Fruit fly (Drosophila melanogaster): Measurements from ENCODE around the gene ninaA.

The ninaA gene

DNA sequence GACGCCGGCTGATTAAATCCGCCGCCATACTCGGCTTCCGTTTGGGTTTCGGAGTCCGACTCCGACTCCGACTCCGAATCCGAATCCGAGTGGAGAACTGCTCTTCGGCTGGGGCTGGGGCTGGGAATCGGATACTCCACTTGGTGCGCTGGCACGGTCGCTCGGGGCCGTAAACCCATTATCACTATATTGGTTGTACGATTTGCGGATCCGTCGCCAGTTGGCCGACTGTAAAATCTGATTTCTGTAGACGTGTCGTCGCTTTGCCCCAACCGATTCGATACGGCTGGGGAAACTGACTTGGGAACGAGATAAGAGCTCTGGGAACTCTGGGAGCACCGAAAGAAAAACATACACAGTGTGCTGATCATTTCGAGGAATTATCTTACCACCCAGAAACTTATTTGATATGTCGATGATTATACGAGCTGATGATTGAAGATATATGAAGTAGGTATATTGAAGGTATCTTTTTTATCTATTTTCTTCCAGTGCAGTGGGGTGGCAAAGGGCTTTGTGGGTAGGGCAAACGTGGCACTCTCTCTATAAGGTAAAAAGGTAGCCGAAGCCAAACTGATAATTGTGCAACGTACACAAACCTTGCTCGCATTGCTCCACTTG lies 19.1 kb upstream of the ninaA start:
- TF ChIP-seq psq (optimal IDR thresholded peaks at IDR 0.05) (no peak), EcR (GFP tag; optimal IDR thresholded peaks at IDR 0.05) (no peak), pan (optimal IDR thresholded peaks at IDR 0.05) (no peak), Dll (optimal IDR thresholded peaks at IDR 0.05) (no peak), CG8478 (optimal IDR thresholded peaks at IDR 0.05) (no peak), usp (GFP tag; optimal IDR thresholded peaks at IDR 0.05) (no peak)

dm6 chr2L:859897-860296 lies 17.2 kb upstream of the ninaA start, which contains the start of gene CG13950:
CG13950 (plus strand) TSS chr2L:860197.
- TF ChIP-seq Dll (optimal IDR thresholded peaks at IDR 0.05) (no peak), psq (optimal IDR thresholded peaks at IDR 0.05) (no peak), CG8478 (optimal IDR thresholded peaks at IDR 0.05) (no peak), usp (GFP tag; optimal IDR thresholded peaks at IDR 0.05) (no peak), EcR (GFP tag; optimal IDR thresholded peaks at IDR 0.05) (no peak), pan (optimal IDR thresholded peaks at IDR 0.05) (no peak)

- TF ChIP-seq psq (optimal IDR thresholded peaks at IDR 0.05) (no peak), CG8478 (optimal IDR thresholded peaks at IDR 0.05) (no peak), pan (optimal IDR thresholded peaks at IDR 0.05) (no peak), usp (GFP tag; optimal IDR thresholded peaks at IDR 0.05) (no peak), EcR (GFP tag; optimal IDR thresholded peaks at IDR 0.05) (no peak), Dll (optimal IDR thresholded peaks at IDR 0.05) (no peak)
These were observed 11.3 kb upstream of the ninaA start for dm6 chr2L:865851-866250.

- TF ChIP-seq Dll (optimal IDR thresholded peaks at IDR 0.05) (no peak), EcR (GFP tag; optimal IDR thresholded peaks at IDR 0.05) (no peak), pan (optimal IDR thresholded peaks at IDR 0.05) (no peak), psq (optimal IDR thresholded peaks at IDR 0.05) (no peak), CG8478 (optimal IDR thresholded peaks at IDR 0.05) (no peak), usp (GFP tag; optimal IDR thresholded peaks at IDR 0.05) (no peak)
These were observed 10.0 kb upstream of the ninaA start for dm6 chr2L:866950-867744.

dm6 chr2L:867899-868605 lies 9.1 kb upstream of the ninaA start, which contains the start of gene aru:
aru (minus strand) TSS chr2L:868354.
- TF ChIP-seq CG8478 (optimal IDR thresholded peaks at IDR 0.05) = peak; percentile 25
- no peak for TF ChIP-seq Dll (optimal IDR thresholded peaks at IDR 0.05)

DNA sequence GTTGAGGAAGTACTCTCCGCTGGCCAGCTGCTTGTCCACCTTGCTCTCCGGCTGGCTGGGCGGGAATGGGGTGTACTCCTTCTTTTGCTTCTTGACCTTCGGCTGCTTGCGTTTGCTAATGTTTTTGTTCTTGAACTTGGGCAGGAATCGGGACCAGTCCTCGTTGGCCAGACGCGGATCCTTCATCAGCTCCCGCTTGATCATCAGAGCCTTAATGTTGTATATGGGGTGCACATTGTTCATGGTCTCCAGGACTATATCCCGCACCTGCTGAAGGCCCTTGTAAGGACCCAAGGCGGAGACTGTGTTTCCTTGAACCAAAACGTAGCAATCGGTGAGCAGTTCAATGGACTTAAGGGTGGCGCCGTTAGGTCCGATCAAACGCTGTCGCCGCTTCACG lies 8.1 kb upstream of the ninaA start:
- no peak for TF ChIP-seq CG8478 (optimal IDR thresholded peaks at IDR 0.05)
- no peak for TF ChIP-seq usp (GFP tag; optimal IDR thresholded peaks at IDR 0.05)
- TF ChIP-seq EcR (GFP tag; optimal IDR thresholded peaks at IDR 0.05) = no peak
- no peak for TF ChIP-seq psq (optimal IDR thresholded peaks at IDR 0.05)

- TF ChIP-seq pan (optimal IDR thresholded peaks at IDR 0.05) (peak; percentile 15), EcR (GFP tag; optimal IDR thresholded peaks at IDR 0.05) (no peak), usp (GFP tag; optimal IDR thresholded peaks at IDR 0.05) (no peak), Dll (optimal IDR thresholded peaks at IDR 0.05) (no peak), psq (optimal IDR thresholded peaks at IDR 0.05) (no peak), CG8478 (optimal IDR thresholded peaks at IDR 0.05) (no peak)
These were observed 7.5 kb upstream of the ninaA start, which contains the start of gene dbe for dm6 chr2L:869497-870040. dbe (minus strand) TSS chr2L:869857.

dm6 chr2L:870285-870684 lies 6.8 kb upstream of the ninaA start, which contains the start of gene PNUTS:
PNUTS (plus strand) TSS chr2L:870465.
- no peak for TF ChIP-seq CG8478 (optimal IDR thresholded peaks at IDR 0.05)
- TF ChIP-seq usp (GFP tag; optimal IDR thresholded peaks at IDR 0.05) = no peak
- TF ChIP-seq pan (optimal IDR thresholded peaks at IDR 0.05) = no peak
- no peak for TF ChIP-seq Dll (optimal IDR thresholded peaks at IDR 0.05)
- TF ChIP-seq EcR (GFP tag; optimal IDR thresholded peaks at IDR 0.05) = no peak
- TF ChIP-seq psq (optimal IDR thresholded peaks at IDR 0.05) = no peak

DNA sequence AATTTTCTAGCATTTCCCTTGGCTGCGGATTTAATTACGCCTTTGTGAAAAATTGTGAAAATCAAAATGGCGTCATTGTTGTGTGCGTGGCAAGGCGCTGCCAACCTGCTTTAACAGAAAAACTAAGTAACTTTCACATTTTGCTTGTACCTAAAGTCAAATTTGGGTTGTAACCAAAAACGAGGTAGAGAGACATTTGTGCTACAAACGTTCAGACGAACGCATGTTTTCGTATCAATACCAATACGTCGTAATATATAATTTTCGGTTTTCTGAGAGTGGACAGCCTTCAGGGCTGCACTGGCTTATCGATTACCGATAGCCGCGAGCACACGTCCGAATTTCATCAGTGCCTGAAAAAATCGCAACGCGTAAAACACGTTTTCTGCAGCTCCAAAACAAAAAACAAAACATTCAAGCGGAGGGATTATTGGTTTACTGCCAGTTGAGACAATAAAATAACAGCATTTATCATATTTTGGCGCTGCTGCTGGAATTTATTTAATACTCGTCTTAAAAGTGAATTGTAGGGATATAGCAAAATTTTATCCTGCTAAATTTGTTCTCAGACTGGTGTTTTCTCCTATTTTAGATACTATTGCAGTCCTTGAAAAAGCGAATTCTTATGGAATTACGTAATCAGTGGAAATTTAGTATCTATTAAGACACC lies 6.2 kb upstream of the ninaA start:
- TF ChIP-seq psq (optimal IDR thresholded peaks at IDR 0.05) = no peak
- TF ChIP-seq pan (optimal IDR thresholded peaks at IDR 0.05) = no peak
- TF ChIP-seq usp (GFP tag; optimal IDR thresholded peaks at IDR 0.05) = no peak
- no peak for TF ChIP-seq CG8478 (optimal IDR thresholded peaks at IDR 0.05)
- no peak for TF ChIP-seq EcR (GFP tag; optimal IDR thresholded peaks at IDR 0.05)

DNA sequence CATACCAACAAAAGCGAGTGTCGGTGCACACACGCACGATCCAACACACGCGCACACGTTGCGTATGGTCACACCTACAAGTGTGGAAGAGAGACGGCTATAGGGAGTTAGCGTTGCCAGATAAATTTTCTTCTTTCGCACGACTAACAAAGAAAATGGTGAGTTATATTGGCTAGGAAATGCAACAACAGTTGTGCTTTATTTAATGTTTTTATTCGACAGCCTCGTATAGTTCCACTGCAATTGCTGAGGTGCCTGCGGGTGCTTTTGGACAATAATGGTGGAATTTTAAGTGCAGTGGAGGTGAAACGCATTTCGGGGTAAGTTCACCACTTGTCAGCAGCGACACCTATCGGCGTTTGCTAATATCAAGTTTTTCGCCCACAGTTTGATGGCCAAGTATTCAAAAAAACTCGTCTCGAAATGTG lies 5.7 kb upstream of the ninaA start:
- TF ChIP-seq Dll (optimal IDR thresholded peaks at IDR 0.05) = no peak
- TF ChIP-seq psq (optimal IDR thresholded peaks at IDR 0.05) = no peak
- no peak for TF ChIP-seq usp (GFP tag; optimal IDR thresholded peaks at IDR 0.05)
- TF ChIP-seq CG8478 (optimal IDR thresholded peaks at IDR 0.05) = no peak
- TF ChIP-seq EcR (GFP tag; optimal IDR thresholded peaks at IDR 0.05) = no peak
- TF ChIP-seq pan (optimal IDR thresholded peaks at IDR 0.05) = no peak
